Fruit fly (Drosophila melanogaster) whole organism, adult: ENCODE results near the gene Pxd.

Experiments
- CG7045 ChIP-seq: fragments of 200-800 bp; sonication (Bioruptor generic); optimal IDR thresholded peaks from 2 replicates; lab custom pipeline; 2017; ENCODE audit warnings: missing biosample characterization, mild to moderate bottlenecking, missing genetic modification characterization
- CG7101 ChIP-seq: fragments of 200-800 bp; sonication (Bioruptor generic); optimal IDR thresholded peaks from 2 replicates; lab custom pipeline; 2018; ENCODE audit warnings: missing biosample characterization, mild to moderate bottlenecking, missing genetic modification characterization, moderate library complexity
- Crg-1 ChIP-seq: fragments of 200-800 bp; sonication (Bioruptor generic); optimal IDR thresholded peaks from 2 replicates; lab custom pipeline; 2016; ENCODE audit warnings: missing biosample characterization, missing genetic modification characterization
- cnc ChIP-seq, 2 experiments: fragments of >200 bp; optimal IDR thresholded peaks; 2 replicates each; lab custom pipeline; 2017
- kay ChIP-seq: fragments of 200-800 bp; sonication (Bioruptor generic); peaks from one replicate; lab custom pipeline; 2016; ENCODE audit warnings: missing biosample characterization, missing genetic modification characterization, borderline replicate concordance
- toe ChIP-seq: fragments of 200-800 bp; sonication (Bioruptor generic); optimal IDR thresholded peaks from 2 replicates; lab custom pipeline; 2016; ENCODE audit warnings: missing biosample characterization, missing genetic modification characterization

dm6 chr3R:17066828-17067430 lies 52.6 kb downstream of the Pxd start:
- TF ChIP-seq CG7045 (GFP tag; lab: Kevin White, UChicago) (no peak), toe (GFP tag; lab: Kevin White, UChicago) (no peak), kay (no peak), Crg-1 (GFP tag; lab: Kevin White, UChicago) (no peak), cnc (optimal IDR thresholded peaks at IDR 0.05; lab: Kevin White, UChicago) (no peak), CG7101 (tag; lab: Kevin White, UChicago) (no peak)
